Fruit fly (Drosophila melanogaster) whole organism, embryonic: ENCODE measurements around the gene djl.

Experiments used
- BEAF-32 ChIP-seq: fragments of 200-800 bp; sonication (Bioruptor generic); optimal IDR thresholded peaks from 3 replicates; lab custom pipeline; 2017; ENCODE audit warnings: missing biosample characterization, missing genetic modification characterization, mild to moderate bottlenecking, moderate library complexity, missing genetic modification reagents
- C15 ChIP-seq: fragments of 200-800 bp; sonication (Bioruptor generic); IDR thresholded peaks from 3 replicates; pipeline ENCODE4 v1.3.6; 2022; ENCODE audit warnings: missing biosample characterization, missing genetic modification characterization
- CG10431 ChIP-seq: fragments of 200-800 bp; sonication (Bioruptor generic); optimal IDR thresholded peaks from 3 replicates; lab custom pipeline; 2018; ENCODE audit warnings: missing biosample characterization, mild to moderate bottlenecking, missing genetic modification characterization
- CG13123 ChIP-seq: fragments of 200-800 bp; sonication (Bioruptor generic); optimal IDR thresholded peaks from 2 replicates; lab custom pipeline; 2016; ENCODE audit warnings: missing biosample characterization, missing genetic modification characterization
- CG14860 ChIP-seq: fragments of 200-800 bp; sonication (Bioruptor generic); IDR thresholded peaks from 3 replicates; pipeline ENCODE4 v1.3.6; 2022; ENCODE audit warnings: missing biosample characterization, missing genetic modification characterization; ENCODE audit not compliant: partially characterized antibody
- CG2120 ChIP-seq: fragments of 200-800 bp; sonication (Bioruptor generic); optimal IDR thresholded peaks from 3 replicates; lab custom pipeline; 2016; ENCODE audit warnings: missing biosample characterization, missing genetic modification characterization
- CG2875 ChIP-seq: fragments of 200-800 bp; sonication (Bioruptor generic); optimal IDR thresholded peaks from 2 replicates; lab custom pipeline; 2017; ENCODE audit warnings: missing biosample characterization, mild to moderate bottlenecking, missing genetic modification characterization, missing genetic modification reagents
- CG30020 ChIP-seq: fragments of 200-800 bp; optimal IDR thresholded peaks from 2 replicates; lab custom pipeline; 2019; ENCODE audit warnings: missing biosample characterization, mild to moderate bottlenecking, missing genetic modification characterization, moderate library complexity
- CG30403 ChIP-seq: fragments of 200-800 bp; sonication (Bioruptor generic); optimal IDR thresholded peaks from 3 replicates; lab custom pipeline; 2016; ENCODE audit warnings: missing biosample characterization, missing genetic modification characterization
- CG32532 ChIP-seq: fragments of 200-800 bp; sonication (Bioruptor generic); IDR thresholded peaks from 2 replicates; pipeline ENCODE4 v1.3.6; 2022; ENCODE audit warnings: missing biosample characterization, missing genetic modification characterization
- CG32772 ChIP-seq: fragments of 200-800 bp; sonication (Bioruptor generic); IDR thresholded peaks from 2 replicates; pipeline ENCODE4 v1.3.6; 2022; ENCODE audit warnings: missing biosample characterization, missing genetic modification characterization
- CG34224 ChIP-seq: fragments of 200-800 bp; sonication (Bioruptor generic); IDR thresholded peaks from 3 replicates; pipeline ENCODE4 v1.3.6; 2022; ENCODE audit warnings: missing biosample characterization, missing genetic modification characterization; ENCODE audit not compliant: partially characterized antibody
- CG3995 ChIP-seq: fragments of 200-800 bp; sonication (Bioruptor generic); optimal IDR thresholded peaks from 3 replicates; lab custom pipeline; 2016; ENCODE audit warnings: missing biosample characterization, missing genetic modification characterization
- CG5180 ChIP-seq: fragments of 200-800 bp; sonication (Bioruptor generic); optimal IDR thresholded peaks from 3 replicates; lab custom pipeline; 2017; ENCODE audit warnings: missing biosample characterization, missing genetic modification characterization, mild to moderate bottlenecking, moderate library complexity, missing genetic modification reagents
- CG7987 ChIP-seq: fragments of 200-800 bp; sonication (Bioruptor generic); optimal IDR thresholded peaks from 2 replicates; lab custom pipeline; 2018; ENCODE audit warnings: missing biosample characterization, mild to moderate bottlenecking, missing genetic modification characterization, moderate library complexity
- CG8281 ChIP-seq: fragments of 200-800 bp; sonication (Bioruptor generic); optimal IDR thresholded peaks from 2 replicates; lab custom pipeline; 2018; ENCODE audit warnings: missing biosample characterization, mild to moderate bottlenecking, missing genetic modification characterization, moderate library complexity
- CG8388 ChIP-seq: fragments of 200-800 bp; sonication (Bioruptor generic); optimal IDR thresholded peaks from 2 replicates; lab custom pipeline; 2019; ENCODE audit warnings: missing biosample characterization, mild to moderate bottlenecking, missing genetic modification characterization, moderate library complexity
- Chrac-16 ChIP-seq: fragments of 200-800 bp; sonication (Bioruptor generic); optimal IDR thresholded peaks from 3 replicates; lab custom pipeline; 2016; ENCODE audit warnings: missing biosample characterization, missing genetic modification characterization
- Deaf1 ChIP-seq: fragments of 200-800 bp; optimal IDR thresholded peaks from 3 replicates; lab custom pipeline; 2019; ENCODE audit warnings: missing biosample characterization, mild to moderate bottlenecking, missing genetic modification characterization, moderate library complexity
- Dfd ChIP-seq, 2 experiments: fragments of >200 bp; optimal IDR thresholded peaks; 2 replicates each; lab custom pipeline; 2017; ENCODE audit warnings: missing biosample characterization in 2 of 2, missing genetic modification characterization in 2 of 2
- Drgx ChIP-seq: fragments of 200-800 bp; sonication (Bioruptor generic); IDR thresholded peaks from 2 replicates; pipeline ENCODE4 v1.3.6; 2022; ENCODE audit warnings: missing biosample characterization, missing genetic modification characterization
- Fer2 ChIP-seq: fragments of 200-800 bp; sonication (Bioruptor generic); optimal IDR thresholded peaks from 2 replicates; lab custom pipeline; 2018; ENCODE audit warnings: missing biosample characterization, mild to moderate bottlenecking, missing genetic modification characterization, moderate library complexity
- HLH4C ChIP-seq: fragments of 200-800 bp; sonication (Bioruptor generic); IDR thresholded peaks from 3 replicates; pipeline ENCODE4 v1.3.6; 2022; ENCODE audit warnings: missing biosample characterization, missing genetic modification characterization; ENCODE audit not compliant: partially characterized antibody
- Hmx ChIP-seq: fragments of 200-800 bp; sonication (Bioruptor generic); optimal IDR thresholded peaks from 2 replicates; lab custom pipeline; 2016; ENCODE audit warnings: missing biosample characterization, missing genetic modification characterization
- Hr78 ChIP-seq, 2 experiments: fragments of 200-800 bp in 1 of 2; fragments of >200 bp in 1 of 2; sonication (Bioruptor generic) in 1 of 2; optimal IDR thresholded peaks; 2 replicates each; lab custom pipeline; 2017 to 2019; ENCODE audit warnings: missing biosample characterization in 2 of 2, missing genetic modification characterization in 2 of 2, mild to moderate bottlenecking in 1 of 2, moderate library complexity in 1 of 2
- MESR4 ChIP-seq: fragments of 200-800 bp; sonication (Bioruptor generic); optimal IDR thresholded peaks from 2 replicates; lab custom pipeline; 2018; ENCODE audit warnings: missing biosample characterization, mild to moderate bottlenecking, missing genetic modification characterization, moderate library complexity
- NFAT ChIP-seq: fragments of 200-800 bp; sonication (Bioruptor generic); IDR thresholded peaks from 2 replicates; pipeline ENCODE4 v1.3.6; 2022; ENCODE audit warnings: missing biosample characterization, missing genetic modification characterization
- Ravus ChIP-seq: fragments of 200-800 bp; sonication (Bioruptor generic); IDR thresholded peaks from 2 replicates; pipeline ENCODE4 v1.3.6; 2022; ENCODE audit warnings: missing biosample characterization, missing genetic modification characterization
- Sox100B ChIP-seq: fragments of 200-800 bp; sonication (Bioruptor generic); optimal IDR thresholded peaks from 3 replicates; lab custom pipeline; 2018; ENCODE audit warnings: missing biosample characterization, mild to moderate bottlenecking, missing genetic modification characterization
- Sry-β ChIP-seq: fragments of 200-800 bp; sonication (Bioruptor generic); optimal IDR thresholded peaks from 2 replicates; lab custom pipeline; 2018; ENCODE audit warnings: missing biosample characterization, mild to moderate bottlenecking, missing genetic modification characterization, moderate library complexity
- Ssrp ChIP-seq: fragments of 200-800 bp; sonication (Bioruptor generic); optimal IDR thresholded peaks from 2 replicates; lab custom pipeline; 2018; ENCODE audit warnings: missing biosample characterization, mild to moderate bottlenecking, missing genetic modification characterization, moderate library complexity
- Taf1 ChIP-seq: fragments of 200-800 bp; sonication (Bioruptor generic); IDR thresholded peaks from 2 replicates; pipeline ENCODE4 v1.3.6; 2022; ENCODE audit warnings: missing biosample characterization, missing genetic modification characterization
- Trl ChIP-seq, 3 experiments: fragments of >200 bp in 2 of 3; fragments of 200-800 bp in 1 of 3; sonication (Bioruptor generic) in 1 of 3; optimal IDR thresholded peaks; 2 replicates in 1 of 3; 3 replicates in 2 of 3; lab custom pipeline; 2016 to 2017; ENCODE audit warnings: missing biosample characterization in 1 of 3, missing genetic modification characterization in 1 of 3
- Vsx1 ChIP-seq: fragments of 200-800 bp; sonication (Bioruptor generic); optimal IDR thresholded peaks from 2 replicates; lab custom pipeline; 2017; ENCODE audit warnings: missing biosample characterization, mild to moderate bottlenecking, missing genetic modification characterization, missing genetic modification reagents
- bab2 ChIP-seq: fragments of 200-800 bp; sonication (Bioruptor generic); optimal IDR thresholded peaks from 2 replicates; lab custom pipeline; 2016; ENCODE audit warnings: missing biosample characterization, missing genetic modification characterization
- ci ChIP-seq: fragments of 200-800 bp; sonication (Bioruptor generic); IDR thresholded peaks from 3 replicates; pipeline ENCODE4 v1.3.6; 2022; ENCODE audit warnings: missing biosample characterization, missing genetic modification characterization
- crol ChIP-seq: fragments of 200-800 bp; sonication (Bioruptor generic); IDR thresholded peaks from 2 replicates; pipeline ENCODE4 v1.3.6; 2022; ENCODE audit warnings: missing biosample characterization, missing genetic modification characterization
- oc ChIP-seq: fragments of 200-800 bp; sonication (Bioruptor generic); optimal IDR thresholded peaks from 2 replicates; lab custom pipeline; 2018; ENCODE audit warnings: missing biosample characterization, mild to moderate bottlenecking, missing genetic modification characterization, moderate library complexity
- seq ChIP-seq: fragments of 200-800 bp; sonication (Bioruptor generic); IDR thresholded peaks from 2 replicates; pipeline ENCODE4 v1.3.6; 2022; ENCODE audit warnings: missing biosample characterization, missing genetic modification characterization
- sqz ChIP-seq: fragments of 200-800 bp; sonication (Bioruptor generic); optimal IDR thresholded peaks from 3 replicates; lab custom pipeline; 2018; ENCODE audit warnings: missing biosample characterization, mild to moderate bottlenecking, missing genetic modification characterization
- stc ChIP-seq: fragments of 200-800 bp; sonication (Bioruptor generic); IDR thresholded peaks from 2 replicates; pipeline ENCODE4 v1.3.6; 2022; ENCODE audit warnings: missing biosample characterization, missing genetic modification characterization
- stwl ChIP-seq: fragments of 200-800 bp; sonication (Bioruptor generic); optimal IDR thresholded peaks from 3 replicates; lab custom pipeline; 2018; ENCODE audit warnings: missing biosample characterization, mild to moderate bottlenecking, missing genetic modification characterization, moderate library complexity
- trem ChIP-seq: fragments of 200-800 bp; optimal IDR thresholded peaks from 3 replicates; lab custom pipeline; 2019; ENCODE audit warnings: missing biosample characterization, mild to moderate bottlenecking, missing genetic modification characterization, moderate library complexity
- vnd ChIP-seq: fragments of 200-800 bp; sonication (Bioruptor generic); IDR thresholded peaks from 3 replicates; pipeline ENCODE4 v1.3.6; 2022; ENCODE audit warnings: missing biosample characterization, missing genetic modification characterization; ENCODE audit not compliant: partially characterized antibody
- wek ChIP-seq: fragments of 200-800 bp; sonication (Bioruptor generic); optimal IDR thresholded peaks from 3 replicates; lab custom pipeline; 2018; ENCODE audit warnings: missing biosample characterization, mild to moderate bottlenecking, missing genetic modification characterization, moderate library complexity
- zf30C ChIP-seq: fragments of 200-800 bp; sonication (Bioruptor generic); optimal IDR thresholded peaks from 3 replicates; lab custom pipeline; 2018; ENCODE audit warnings: missing biosample characterization, mild to moderate bottlenecking, missing genetic modification characterization
- zfh2 ChIP-seq: fragments of 200-800 bp; sonication (Bioruptor generic); optimal IDR thresholded peaks from 2 replicates; lab custom pipeline; 2016; ENCODE audit warnings: missing biosample characterization, missing genetic modification characterization

djl gene

DNA sequence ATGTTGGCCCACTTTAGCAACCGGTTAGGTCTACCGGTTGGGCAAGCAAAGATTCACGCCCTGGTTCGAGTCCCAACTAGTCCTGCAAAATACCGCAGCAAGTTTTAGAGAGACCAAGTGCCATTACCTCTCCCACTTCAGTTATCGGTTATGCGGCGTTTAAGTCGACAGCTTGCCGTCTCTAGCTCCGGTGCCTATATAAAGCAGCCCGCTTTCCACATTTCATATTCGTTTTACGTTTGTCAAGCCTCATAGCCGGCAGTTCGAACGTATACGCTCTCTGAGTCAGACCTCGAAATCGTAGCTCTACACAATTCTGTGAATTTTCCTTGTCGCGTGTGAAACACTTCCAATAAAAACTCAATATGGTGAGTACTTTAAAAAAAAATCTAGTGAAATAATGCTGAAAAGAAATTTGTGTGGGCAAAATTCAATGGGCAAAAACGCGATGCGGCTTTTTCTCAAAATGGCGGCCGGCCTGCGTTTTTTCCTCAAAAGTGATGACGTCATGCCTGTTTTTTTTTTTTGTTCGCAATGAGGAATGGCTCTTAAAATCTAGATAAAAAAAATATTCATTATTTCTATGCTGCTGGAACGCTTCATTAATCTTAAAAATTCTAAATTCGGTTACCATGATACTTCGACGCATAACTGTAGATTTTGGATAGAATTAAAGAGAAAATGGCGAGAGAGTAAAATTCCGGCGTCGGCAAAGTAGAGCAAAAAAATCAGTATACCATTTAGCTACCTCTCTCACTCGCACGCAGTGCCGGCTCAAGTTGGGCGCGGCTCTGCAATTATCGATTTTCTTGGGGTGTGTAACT lies 26.0 kb downstream of the djl start, which contains the start of gene alphaTub84B (continued):
- TF ChIP-seq CG14860 (GFP tag; lab: Robert Waterston, UW) (peak; percentile 29; the same call in 1 of the 3 replicates), CG7987 (GFP tag; lab: Kevin White, UChicago) (peak; percentile 85), BEAF-32 (GFP tag; lab: Kevin White, UChicago) (peak; percentile 56), CG8281 (no peak), MESR4 (GFP tag; lab: Kevin White, UChicago) (peak; percentile 95), zf30C (GFP tag; lab: Kevin White, UChicago) (peak; percentile 41), Dfd (GFP tag; optimal IDR thresholded peaks at IDR 0.05; lab: Kevin White, UChicago) (no peak), Hr78 (GFP tag; optimal IDR thresholded peaks at IDR 0.05; lab: Kevin White, UChicago) (no peak), bab2 (GFP tag; lab: Kevin White, UChicago) (peak; percentile 48), Trl (optimal IDR thresholded peaks at IDR 0.05; lab: Kevin White, UChicago) (peak in 1 of 2 experiments; percentile 54), Trl (GFP tag; optimal IDR thresholded peaks at IDR 0.05; lab: Kevin White, UChicago) (peak; percentile 76), CG8388 (GFP tag; lab: Kevin White, UChicago) (peak; percentile 47), CG32532 (GFP tag; lab: Robert Waterston, UW) (peak; percentile 51), Hmx (GFP tag; lab: Kevin White, UChicago) (no peak), Taf1 (no peak), Ssrp (tag; lab: Kevin White, UChicago) (peak; percentile 24), sqz (GFP tag; lab: Kevin White, UChicago) (peak; percentile 99), Sox100B (peak; percentile 56), Deaf1 (tag; lab: Kevin White, UChicago) (peak; percentile 32), trem (peak; percentile 64), CG3995 (no peak), CG32772 (GFP tag; lab: Robert Waterston, UW) (peak; percentile 51; the same call in 1 of the 2 replicates), C15 (GFP tag; lab: Robert Waterston, UW) (peak; percentile 28; the same call in 1 of the 3 replicates), NFAT (GFP tag; lab: Robert Waterston, UW) (peak; percentile 84), CG34224 (peak; percentile 38; the same call in 2 of the 3 replicates), oc (tag; lab: Kevin White, UChicago) (no peak), CG2875 (GFP tag; lab: Kevin White, UChicago) (peak; percentile 66), ci (GFP tag; lab: Robert Waterston, UW) (peak; percentile 89), stc (GFP tag; lab: Robert Waterston, UW) (peak; percentile 64; the same call in 1 of the 2 replicates), zfh2 (GFP tag; lab: Kevin White, UChicago) (peak; percentile 34), CG13123 (GFP tag; lab: Kevin White, UChicago) (peak; percentile 56), Chrac-16 (GFP tag; lab: Kevin White, UChicago) (peak; percentile 38), stwl (tag; lab: Kevin White, UChicago) (peak; percentile 47), vnd (GFP tag; lab: Robert Waterston, UW) (no peak), CG30403 (GFP tag; lab: Kevin White, UChicago) (no peak), Sry-β (GFP tag; lab: Kevin White, UChicago) (no peak), Drgx (GFP tag; lab: Robert Waterston, UW) (peak; percentile 61), Fer2 (tag; lab: Kevin White, UChicago) (peak; percentile 6), Vsx1 (GFP tag; lab: Kevin White, UChicago) (peak; percentile 54), crol (GFP tag; lab: Robert Waterston, UW) (no peak), Ravus (GFP tag; lab: Robert Waterston, UW) (no peak), CG10431 (GFP tag; lab: Kevin White, UChicago) (peak; percentile 75), wek (peak; percentile 70), CG30020 (tag; lab: Kevin White, UChicago) (no peak), CG2120 (peak; percentile 61), seq (GFP tag; lab: Robert Waterston, UW) (peak; percentile 44; the same call in 1 of the 2 replicates), CG5180 (GFP tag; lab: Kevin White, UChicago) (peak; percentile 52), HLH4C (GFP tag; lab: Robert Waterston, UW) (peak; percentile 51; the same call in 2 of the 3 replicates)
